Worm (Caenorhabditis elegans) whole organism, L1 larva: ENCODE measurements around the gene ugt-44.
A peak's percentile ranks its signal among the peaks of the same experiment; 100 is the strongest.

Experiments
- F16B12.6 ChIP-seq: fragments of 150-350 bp; optimal IDR thresholded peaks from 2 replicates; lab custom pipeline; 2014; ENCODE audit warnings: missing biosample characterization, missing genetic modification characterization
- alr-1 ChIP-seq: fragments of 200-800 bp; sonication (Bioruptor generic); optimal IDR thresholded peaks from 2 replicates; lab custom pipeline; 2018; ENCODE audit warnings: borderline replicate concordance, mild to moderate bottlenecking, missing genetic modification characterization, missing compliant biosample characterization
- aly-2 ChIP-seq: fragments of 150-350 bp; optimal IDR thresholded peaks from 2 replicates; lab custom pipeline; 2014; ENCODE audit warnings: missing biosample characterization, missing genetic modification characterization
- ama-1 ChIP-seq: fragments of 150-350 bp; optimal IDR thresholded peaks from 2 replicates; lab custom pipeline; 2014
- blmp-1 ChIP-seq: fragments of 150-350 bp; optimal IDR thresholded peaks from 2 replicates; lab custom pipeline; 2014; ENCODE audit warnings: missing biosample characterization, missing genetic modification characterization
- ceh-88 ChIP-seq: fragments of 200-800 bp; sonication (Bioruptor generic); IDR thresholded peaks from 2 replicates; pipeline ENCODE4 v1.3.6; 2022; ENCODE audit warnings: missing genetic modification characterization, missing compliant biosample characterization
- ces-1 ChIP-seq: fragments of 150-350 bp; optimal IDR thresholded peaks from 2 replicates; lab custom pipeline; 2014; ENCODE audit warnings: missing biosample characterization, missing genetic modification reagents, missing genetic modification characterization
- dpl-1 ChIP-seq, 3 experiments: fragments of 150-350 bp in 2 of 3; sonication (generic microtip) in 1 of 3; optimal IDR thresholded peaks; 2 replicates each; lab custom pipeline; 2014 to 2017; ENCODE audit warnings: missing biosample characterization in 3 of 3, missing genetic modification characterization in 3 of 3, missing genetic modification reagents in 3 of 3
- dsc-1 ChIP-seq: sonication (generic microtip); optimal IDR thresholded peaks from 2 replicates; lab custom pipeline; 2016; ENCODE audit warnings: mild to moderate bottlenecking, missing genetic modification characterization, missing compliant biosample characterization
- efl-1 ChIP-seq, 4 experiments: fragments of 150-350 bp; optimal IDR thresholded peaks in 3 of 4; peaks in 1 of 4; 1 replicate in 1 of 4; 2 replicates in 3 of 4; lab custom pipeline; 2014; ENCODE audit warnings: missing biosample characterization in 2 of 4, missing genetic modification characterization in 2 of 4, missing genetic modification reagents in 2 of 4
- egl-13 ChIP-seq: sonication (generic microtip); optimal IDR thresholded peaks from 2 replicates; lab custom pipeline; 2016; ENCODE audit warnings: missing genotype, missing genetic modification reagents, missing genetic modification characterization, missing compliant biosample characterization
- elt-3 ChIP-seq, 6 experiments: fragments of 150-350 bp in 1 of 6; sonication (generic microtip); optimal IDR thresholded peaks; 2 replicates each; lab custom pipeline; 2017 to 2018; ENCODE audit warnings: missing biosample characterization in 6 of 6, missing genetic modification characterization in 6 of 6, inconsistent platforms in 1 of 6
- fkh-4 ChIP-seq: sonication (generic microtip); optimal IDR thresholded peaks from 2 replicates; lab custom pipeline; 2016; ENCODE audit warnings: missing compliant biosample characterization, missing genetic modification characterization, borderline replicate concordance
- fkh-8 ChIP-seq: sonication (generic microtip); optimal IDR thresholded peaks from 2 replicates; lab custom pipeline; 2016; ENCODE audit warnings: mild to moderate bottlenecking, missing genetic modification characterization, missing compliant biosample characterization
- fos-1 ChIP-seq: fragments of 150-350 bp; optimal IDR thresholded peaks from 2 replicates; lab custom pipeline; 2014; ENCODE audit warnings: missing biosample characterization, missing genetic modification characterization
- grh-1 ChIP-seq: fragments of 200-800 bp; sonication (Bioruptor generic); IDR thresholded peaks from 2 replicates; pipeline ENCODE4 v1.3.6; 2022; ENCODE audit warnings: missing genetic modification reagents, missing genetic modification characterization, missing compliant biosample characterization
- hlh-17 ChIP-seq: fragments of 200-800 bp; sonication (Bioruptor generic); optimal IDR thresholded peaks from 2 replicates; lab custom pipeline; 2018; ENCODE audit warnings: missing genetic modification characterization, mild to moderate bottlenecking, missing compliant biosample characterization, moderate library complexity, borderline replicate concordance
- hpl-2 ChIP-seq: fragments of 150-350 bp; optimal IDR thresholded peaks from 2 replicates; lab custom pipeline; 2014; ENCODE audit warnings: missing biosample characterization, missing genetic modification reagents, missing genetic modification characterization
- jun-1 ChIP-seq: fragments of 150-350 bp; optimal IDR thresholded peaks from 2 replicates; lab custom pipeline; 2014; ENCODE audit warnings: missing biosample characterization, missing genetic modification reagents, missing genetic modification characterization
- lin-35 ChIP-seq, 2 experiments: fragments of 150-350 bp; optimal IDR thresholded peaks; 2 replicates each; lab custom pipeline; 2014; ENCODE audit warnings: missing biosample characterization in 2 of 2, missing genetic modification characterization in 2 of 2, missing genetic modification reagents in 2 of 2
- lin-39 ChIP-seq: fragments of 150-350 bp; optimal IDR thresholded peaks from 2 replicates; lab custom pipeline; 2014; ENCODE audit warnings: missing biosample characterization, missing genetic modification reagents, missing genetic modification characterization
- lir-3 ChIP-seq: sonication (generic microtip); optimal IDR thresholded peaks from 2 replicates; lab custom pipeline; 2016; ENCODE audit warnings: mild to moderate bottlenecking, missing genetic modification characterization, moderate library complexity, missing compliant biosample characterization; ENCODE audit not compliant: poor library complexity
- mab-9 ChIP-seq: fragments of 200-800 bp; sonication (Bioruptor generic); IDR thresholded peaks from 2 replicates; pipeline ENCODE4 v1.3.6; 2022; ENCODE audit warnings: missing genetic modification reagents, missing genetic modification characterization, missing compliant biosample characterization
- mdl-1 ChIP-seq, 2 experiments: fragments of 150-350 bp; optimal IDR thresholded peaks; 2 replicates each; lab custom pipeline; 2014 to 2017; ENCODE audit warnings: missing biosample characterization in 2 of 2, missing genetic modification characterization in 2 of 2, inconsistent platforms in 1 of 2
- mef-2 ChIP-seq: fragments of 150-350 bp; optimal IDR thresholded peaks from 2 replicates; lab custom pipeline; 2014; ENCODE audit warnings: missing biosample characterization, missing genetic modification characterization
- mep-1 ChIP-seq: fragments of 150-350 bp; optimal IDR thresholded peaks from 2 replicates; lab custom pipeline; 2014; ENCODE audit warnings: missing biosample characterization, missing genetic modification characterization
- nhr-11 ChIP-seq: fragments of 150-350 bp; optimal IDR thresholded peaks from 2 replicates; lab custom pipeline; 2014; ENCODE audit warnings: missing biosample characterization, missing genetic modification characterization
- nhr-12 ChIP-seq: sonication (generic microtip); optimal IDR thresholded peaks from 2 replicates; lab custom pipeline; 2017; ENCODE audit warnings: missing biosample characterization, missing genetic modification characterization
- nhr-237 ChIP-seq: fragments of 150-350 bp; optimal IDR thresholded peaks from 2 replicates; lab custom pipeline; 2014; ENCODE audit warnings: missing biosample characterization, missing genetic modification characterization
- nhr-28 ChIP-seq: fragments of 150-350 bp; optimal IDR thresholded peaks from 2 replicates; lab custom pipeline; 2014; ENCODE audit warnings: missing biosample characterization, missing genetic modification characterization
- nhr-47 ChIP-seq: sonication (generic microtip); optimal IDR thresholded peaks from 2 replicates; lab custom pipeline; 2016; ENCODE audit warnings: mild to moderate bottlenecking, missing genetic modification characterization, moderate library complexity, missing compliant biosample characterization
- nhr-71 ChIP-seq: sonication (generic microtip); optimal IDR thresholded peaks from 2 replicates; lab custom pipeline; 2016; ENCODE audit warnings: mild to moderate bottlenecking, missing genetic modification characterization, moderate library complexity, missing compliant biosample characterization
- nhr-77 ChIP-seq: fragments of 150-350 bp; optimal IDR thresholded peaks from 2 replicates; lab custom pipeline; 2014; ENCODE audit warnings: missing biosample characterization, missing genetic modification characterization
- nhr-84 ChIP-seq: sonication (generic microtip); optimal IDR thresholded peaks from 2 replicates; lab custom pipeline; 2017; ENCODE audit warnings: missing biosample characterization, missing genetic modification characterization
- pag-3 ChIP-seq: sonication (generic microtip); optimal IDR thresholded peaks from 2 replicates; lab custom pipeline; 2017; ENCODE audit warnings: missing genetic modification characterization, mild to moderate bottlenecking, missing compliant biosample characterization, antibody characterized with exemption, borderline replicate concordance; ENCODE audit not compliant: insufficient read depth
- pax-3 ChIP-seq: fragments of 200-800 bp; sonication (Bioruptor generic); optimal IDR thresholded peaks from 2 replicates; lab custom pipeline; 2018; ENCODE audit warnings: mild to moderate bottlenecking, missing genetic modification characterization, moderate library complexity, missing compliant biosample characterization
- pqm-1 ChIP-seq: sonication (generic microtip); optimal IDR thresholded peaks from 3 replicates; lab custom pipeline; 2017; ENCODE audit warnings: missing biosample characterization, missing genetic modification characterization
- skn-1 ChIP-seq: fragments of 150-350 bp; optimal IDR thresholded peaks from 2 replicates; lab custom pipeline; 2014; ENCODE audit warnings: missing biosample characterization, missing genetic modification characterization
- snpc-4 ChIP-seq: fragments of 150-350 bp; optimal IDR thresholded peaks from 2 replicates; lab custom pipeline; 2014; ENCODE audit warnings: missing biosample characterization, missing genetic modification characterization
- sptf-1 ChIP-seq: fragments of 150-350 bp; optimal IDR thresholded peaks from 2 replicates; lab custom pipeline; 2014; ENCODE audit warnings: missing biosample characterization, missing genetic modification characterization
- sup-37 ChIP-seq: fragments of 200-800 bp; sonication (Bioruptor generic); optimal IDR thresholded peaks from 2 replicates; lab custom pipeline; 2018; ENCODE audit warnings: mild to moderate bottlenecking, missing genetic modification characterization, missing compliant biosample characterization
- tbx-2 ChIP-seq: sonication (generic microtip); optimal IDR thresholded peaks from 2 replicates; lab custom pipeline; 2016; ENCODE audit warnings: missing genetic modification characterization, missing compliant biosample characterization
- unc-86 ChIP-seq: sonication (generic microtip); optimal IDR thresholded peaks from 2 replicates; lab custom pipeline; 2016; ENCODE audit warnings: missing genetic modification characterization, missing compliant biosample characterization
- xbp-1 ChIP-seq: sonication (generic microtip); optimal IDR thresholded peaks from 2 replicates; lab custom pipeline; 2016; ENCODE audit warnings: missing genetic modification characterization, missing compliant biosample characterization
- zip-4 ChIP-seq: fragments of 200-800 bp; sonication (Bioruptor generic); optimal IDR thresholded peaks from 2 replicates; lab custom pipeline; 2018; ENCODE audit warnings: mild to moderate bottlenecking, missing genetic modification characterization, moderate library complexity, missing compliant biosample characterization
- ztf-4 ChIP-seq: fragments of 150-350 bp; optimal IDR thresholded peaks from 2 replicates; lab custom pipeline; 2014; ENCODE audit warnings: missing biosample characterization, missing genetic modification characterization

Gene ugt-44

ce11 chrIV:10505016-10505415 lies 35.5 kb downstream of the ugt-44 start (continued):
- TF ChIP-seq ceh-88 (GFP tag; lab: Robert Waterston, UW) (no peak), egl-13 (tag; lab: Kevin White, UChicago) (no peak), pax-3 (tag; lab: Kevin White, UChicago) (peak; percentile 31), nhr-28 (tag; lab: Kevin White, UChicago) (no peak), mep-1 (tag; lab: Kevin White, UChicago) (no peak), mab-9 (GFP tag; lab: Robert Waterston, UW) (no peak), skn-1 (tag; lab: Kevin White, UChicago) (no peak), aly-2 (tag; lab: Kevin White, UChicago) (no peak), ztf-4 (tag; lab: Kevin White, UChicago) (no peak), lin-39 (tag; lab: Kevin White, UChicago) (no peak), zip-4 (GFP tag; lab: Kevin White, UChicago) (no peak), unc-86 (peak; percentile 42), pag-3 (no peak), hlh-17 (GFP tag; lab: Kevin White, UChicago) (no peak), nhr-84 (no peak), grh-1 (no peak), ces-1 (no peak), sup-37 (GFP tag; lab: Kevin White, UChicago) (no peak), dpl-1 (GFP tag; optimal IDR thresholded peaks at IDR 0.05; lab: Kevin White, UChicago) (no peak), hpl-2 (GFP tag; lab: Kevin White, UChicago) (no peak), nhr-77 (tag; lab: Kevin White, UChicago) (no peak), F16B12.6 (tag; lab: Kevin White, UChicago) (no peak), lir-3 (no peak), blmp-1 (tag; lab: Kevin White, UChicago) (no peak), pqm-1 (tag; lab: Kevin White, UChicago) (no peak), tbx-2 (tag; lab: Kevin White, UChicago) (peak; percentile 45), xbp-1 (no peak), nhr-237 (tag; lab: Kevin White, UChicago) (no peak), nhr-12 (no peak), nhr-71 (tag; lab: Kevin White, UChicago) (peak; percentile 10), mef-2 (tag; lab: Kevin White, UChicago) (no peak), jun-1 (tag; lab: Kevin White, UChicago) (no peak)

ce11 chrIV:10506016-10506415 lies 36.5 kb downstream of the ugt-44 start:
- no peak for TF ChIP-seq ama-1 (lab: Kevin White, UChicago)
- peak; percentile 52 for TF ChIP-seq egl-13 (tag; lab: Kevin White, UChicago)
- TF ChIP-seq nhr-237 (tag; lab: Kevin White, UChicago), result no peak
- peak; percentile 24 for TF ChIP-seq pax-3 (tag; lab: Kevin White, UChicago)
- no peak for TF ChIP-seq lin-35 (GFP tag; optimal IDR thresholded peaks at IDR 0.05; lab: Kevin White, UChicago)
- TF ChIP-seq sptf-1 (tag; lab: Kevin White, UChicago), result no peak
- TF ChIP-seq efl-1 (optimal IDR thresholded peaks at IDR 0.05; lab: Kevin White, UChicago), result no peak
- TF ChIP-seq efl-1 (GFP tag; optimal IDR thresholded peaks at IDR 0.05 in 1 of 2; lab: Kevin White, UChicago), result no peak
- TF ChIP-seq nhr-71 (tag; lab: Kevin White, UChicago), result peak; percentile 45
- peak; percentile 85 for TF ChIP-seq dsc-1 (tag; lab: Kevin White, UChicago)
- no peak for TF ChIP-seq alr-1 (tag; lab: Kevin White, UChicago)
- TF ChIP-seq nhr-12, result no peak
- TF ChIP-seq snpc-4 (tag; lab: Kevin White, UChicago), result no peak
- TF ChIP-seq mab-9 (GFP tag; lab: Robert Waterston, UW), result no peak
- peak; percentile 42 for TF ChIP-seq nhr-47 (tag; lab: Kevin White, UChicago)
- no peak for TF ChIP-seq elt-3 (tag; optimal IDR thresholded peaks at IDR 0.05; lab: Kevin White, UChicago)
- no peak for TF ChIP-seq nhr-11 (tag; lab: Kevin White, UChicago)
- no peak for TF ChIP-seq fos-1 (tag; lab: Kevin White, UChicago)
- TF ChIP-seq fkh-8 (tag; lab: Kevin White, UChicago), result peak; percentile 80
- TF ChIP-seq fkh-4 (tag; lab: Kevin White, UChicago), result no peak
- no peak for TF ChIP-seq mdl-1 (tag; optimal IDR thresholded peaks at IDR 0.05; lab: Kevin White, UChicago)
